Worm (Caenorhabditis elegans) whole organism, mixed stage, embryonic: ENCODE results near the gene gei-13.
"Not testable (repeated sequence)": the region's sequence is repeated elsewhere in the genome, so short reads cannot be mapped to it uniquely, and the experiment has no call there.

ENCODE experiments used
- M03D4.4 ChIP-seq: sonication (generic microtip); optimal IDR thresholded peaks from 2 replicates; lab custom pipeline; 2017; ENCODE audit warnings: mild to moderate bottlenecking, missing genetic modification characterization, missing compliant biosample characterization
- bed-3 ChIP-seq: fragments of 200-800 bp; sonication (Bioruptor generic); optimal IDR thresholded peaks from 3 replicates; lab custom pipeline; 2018; ENCODE audit warnings: mild to moderate bottlenecking, missing genetic modification characterization, moderate library complexity, missing compliant biosample characterization
- blmp-1 ChIP-seq: fragments of 150-350 bp; optimal IDR thresholded peaks from 2 replicates; lab custom pipeline; 2014; ENCODE audit warnings: missing biosample characterization, missing genetic modification characterization
- elt-1 ChIP-seq: sonication (generic microtip); optimal IDR thresholded peaks from 2 replicates; lab custom pipeline; 2017; ENCODE audit warnings: missing genetic modification characterization, mild to moderate bottlenecking, missing compliant biosample characterization, antibody characterized with exemption, moderate library complexity, borderline replicate concordance; ENCODE audit not compliant: insufficient read depth
- ham-2 ChIP-seq: fragments of 200-800 bp; sonication (Bioruptor generic); optimal IDR thresholded peaks from 2 replicates; lab custom pipeline; 2018; ENCODE audit warnings: mild to moderate bottlenecking, missing genetic modification characterization, missing compliant biosample characterization
- hlh-1 ChIP-seq: fragments of 150-350 bp; optimal IDR thresholded peaks from 2 replicates; lab custom pipeline; 2014; ENCODE audit warnings: missing biosample characterization, missing genetic modification reagents, missing genetic modification characterization
- lsy-2 ChIP-seq: fragments of 150-350 bp; optimal IDR thresholded peaks from 2 replicates; lab custom pipeline; 2014; ENCODE audit warnings: missing biosample characterization, missing genetic modification characterization
- mls-2 ChIP-seq: sonication (generic microtip); optimal IDR thresholded peaks from 2 replicates; lab custom pipeline; 2016; ENCODE audit warnings: mild to moderate bottlenecking, missing genetic modification characterization, moderate library complexity, missing compliant biosample characterization
- nhr-12 ChIP-seq: fragments of 150-350 bp; optimal IDR thresholded peaks from 2 replicates; lab custom pipeline; 2014; ENCODE audit warnings: missing biosample characterization, missing genetic modification characterization
- nhr-28 ChIP-seq: fragments of 150-350 bp; optimal IDR thresholded peaks from 2 replicates; lab custom pipeline; 2014; ENCODE audit warnings: missing biosample characterization, missing genetic modification characterization
- pha-4 ChIP-seq: fragments of 150-350 bp; optimal IDR thresholded peaks from 2 replicates; lab custom pipeline; 2018; ENCODE audit warnings: missing biosample characterization, missing genetic modification reagents, missing genetic modification characterization
- ztf-11 ChIP-seq: fragments of 150-350 bp; optimal IDR thresholded peaks from 2 replicates; lab custom pipeline; 2014; ENCODE audit warnings: missing biosample characterization, missing genetic modification characterization

DNA sequence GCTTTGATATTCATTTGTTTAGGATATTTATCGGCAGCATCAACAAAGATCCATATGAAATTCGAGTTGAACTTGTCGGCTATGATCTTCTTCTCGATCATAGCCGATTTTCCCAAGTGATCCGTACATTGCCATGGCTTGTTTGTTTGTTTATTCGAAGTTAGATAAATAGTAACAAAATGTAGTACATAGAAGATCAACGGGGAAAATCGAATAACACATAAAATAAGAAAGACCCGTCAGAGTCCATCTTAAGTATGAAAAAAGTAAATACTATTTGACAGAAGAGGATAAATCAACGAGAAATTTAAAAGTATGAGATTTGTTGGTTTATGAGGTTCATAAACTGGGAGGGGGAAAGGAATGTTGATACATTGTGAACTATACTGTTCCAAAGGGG is 45.8 kb upstream of the gei-13 start, which contains the start of gene C07A9.5:
- not testable (repeated sequence) for TF ChIP-seq elt-1 (tag; lab: Kevin White, UChicago); bed-3 (GFP tag; lab: Kevin White, UChicago); M03D4.4 (tag; lab: Kevin White, UChicago); hlh-1 (tag; lab: Kevin White, UChicago); nhr-12 (tag; lab: Kevin White, UChicago); mls-2 (tag; lab: Kevin White, UChicago); pha-4 (tag; lab: Kevin White, UChicago); nhr-28 (tag; lab: Kevin White, UChicago); blmp-1 (tag; lab: Kevin White, UChicago); ztf-11 (tag; lab: Kevin White, UChicago); lsy-2 (tag; lab: Kevin White, UChicago); ham-2 (GFP tag; lab: Kevin White, UChicago)
